Worm (Caenorhabditis elegans): ENCODE results near the gene F25E5.2.

- TF ChIP-seq flt-1 (GFP tag; IDR thresholded peaks at IDR 0.05) (no peak), cog-1 (tag; optimal IDR thresholded peaks at IDR 0.05) (no peak)
These were observed 18.2 kb upstream of the F25E5.2 start for ce11 chrV:7436911-7437310.

Data from whole organism, midembryonic.